Worm (Caenorhabditis elegans): ENCODE data around the gene F53A9.6.

The F53A9.6 gene

DNA sequence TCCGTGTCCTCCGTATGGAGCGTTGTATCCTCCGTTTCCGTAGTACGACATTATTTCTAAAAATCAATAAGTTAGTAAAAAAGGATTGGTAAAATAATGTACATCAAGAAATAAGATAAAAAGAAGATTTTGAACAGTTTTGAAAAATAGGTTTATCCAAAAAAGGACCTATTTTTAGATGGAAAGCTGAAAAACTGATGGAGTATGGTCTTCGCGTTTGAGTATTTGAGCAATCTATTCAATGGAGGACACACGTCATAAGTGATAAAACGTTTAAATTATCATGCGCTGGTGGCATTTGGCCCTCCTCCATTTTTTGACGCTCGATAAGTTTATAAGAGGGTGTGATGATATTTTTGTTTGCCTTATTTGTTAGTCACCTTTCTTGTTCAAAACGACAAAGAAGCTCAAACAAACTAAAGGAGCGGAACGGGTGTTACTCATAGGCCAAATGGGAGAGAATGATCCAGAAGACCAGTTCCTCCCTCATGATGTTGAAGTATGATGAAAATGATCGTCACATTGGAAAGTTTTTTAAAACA, at the start of gene F53A9.6:
F53A9.6 (minus strand) TSS at position 51 of the 542 bp plus-strand sequence.
- no peak for TF ChIP-seq ets-7 (tag; optimal IDR thresholded peaks at IDR 0.05)
- no peak for TF ChIP-seq F13C5.2 (tag; optimal IDR thresholded peaks at IDR 0.05)
- no peak for TF ChIP-seq scrt-1 (GFP tag; IDR thresholded peaks at IDR 0.05)
- TF ChIP-seq sea-1 (GFP tag; conservative IDR thresholded peaks at IDR 0.05), result no peak
- TF ChIP-seq flt-1 (GFP tag; IDR thresholded peaks at IDR 0.05), result no peak
- TF ChIP-seq pes-1 (GFP tag; IDR thresholded peaks at IDR 0.05), result no peak
- TF ChIP-seq hmg-4 (GFP tag; optimal IDR thresholded peaks at IDR 0.05), result no peak
- no peak for TF ChIP-seq B0310.2 (tag; optimal IDR thresholded peaks at IDR 0.05)
- TF ChIP-seq tra-4 (tag; optimal IDR thresholded peaks at IDR 0.05), result no peak
- no peak for TF ChIP-seq tbx-37 (GFP tag; conservative IDR thresholded peaks at IDR 0.05)
- no peak for TF ChIP-seq tbx-11 (GFP tag; IDR thresholded peaks at IDR 0.05)
- TF ChIP-seq aly-1 (tag; optimal IDR thresholded peaks at IDR 0.05), result no peak
- TF ChIP-seq hnd-1 (tag; optimal IDR thresholded peaks at IDR 0.05), result no peak
- no peak for TF ChIP-seq ceh-13 (GFP tag; optimal IDR thresholded peaks at IDR 0.05)
- no peak for TF ChIP-seq hmbx-1 (tag; optimal IDR thresholded peaks at IDR 0.05)

DNA sequence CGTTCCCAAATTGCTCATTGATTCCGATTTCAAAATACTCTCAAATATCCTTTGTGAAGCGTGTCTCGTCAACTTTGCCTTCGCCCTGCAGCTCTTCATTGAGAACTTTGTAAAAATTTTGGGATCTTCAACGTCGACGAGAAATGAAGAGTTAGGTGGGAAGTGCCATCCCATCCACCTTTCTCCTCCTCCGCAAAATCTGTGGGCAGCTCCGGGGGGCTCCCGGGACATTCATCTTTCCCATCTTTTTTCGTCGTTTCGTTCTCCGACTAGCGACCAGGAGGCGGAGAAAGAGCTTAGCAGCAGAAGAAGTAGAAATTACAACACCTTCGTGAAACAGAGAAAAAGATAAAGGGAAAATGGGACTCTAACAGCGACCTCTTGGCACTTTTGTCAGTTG, 49.3 kb upstream of the F53A9.6 start:
- no peak for TF ChIP-seq hnd-1 (tag; optimal IDR thresholded peaks at IDR 0.05)
- no peak for TF ChIP-seq tbx-37 (GFP tag; conservative IDR thresholded peaks at IDR 0.05)
- TF ChIP-seq pes-1 (GFP tag; IDR thresholded peaks at IDR 0.05), result no peak
- TF ChIP-seq F13C5.2 (tag; optimal IDR thresholded peaks at IDR 0.05), result no peak
- no peak for TF ChIP-seq tbx-11 (GFP tag; IDR thresholded peaks at IDR 0.05)
- TF ChIP-seq ceh-36 (tag; optimal IDR thresholded peaks at IDR 0.05), result no peak

DNA sequence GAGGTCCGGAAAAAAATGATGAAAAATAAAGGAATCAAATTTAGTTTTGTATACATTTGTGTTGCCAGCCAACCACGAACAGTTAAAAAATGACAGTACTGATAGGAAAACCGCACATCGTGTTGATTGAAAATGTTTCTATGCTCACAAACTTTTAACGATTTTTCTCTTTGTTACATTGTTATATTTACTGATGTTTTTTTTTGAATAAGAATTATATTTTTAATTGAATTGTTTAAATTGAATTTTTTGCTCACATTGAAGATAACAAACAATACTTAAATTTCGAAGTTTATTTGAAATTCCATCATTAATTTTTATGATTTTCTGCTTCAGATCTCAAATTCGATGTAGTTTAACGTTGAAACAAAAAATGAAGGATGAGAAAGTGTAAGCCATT, 47.9 kb upstream of the F53A9.6 start, which contains the start of gene M02D8.5:
M02D8.5 (minus strand) TSS at position 101 of the 400 bp plus-strand sequence.
- TF ChIP-seq flt-1 (GFP tag; IDR thresholded peaks at IDR 0.05) (no peak), tbx-37 (GFP tag; conservative IDR thresholded peaks at IDR 0.05) (no peak), F13C5.2 (tag; optimal IDR thresholded peaks at IDR 0.05) (no peak), scrt-1 (GFP tag; IDR thresholded peaks at IDR 0.05) (no peak), ceh-36 (tag; optimal IDR thresholded peaks at IDR 0.05) (no peak), tbx-11 (GFP tag; IDR thresholded peaks at IDR 0.05) (no peak), sea-1 (GFP tag; conservative IDR thresholded peaks at IDR 0.05) (no peak), hmbx-1 (tag; optimal IDR thresholded peaks at IDR 0.05) (no peak), aly-1 (tag; optimal IDR thresholded peaks at IDR 0.05) (no peak), B0310.2 (tag; optimal IDR thresholded peaks at IDR 0.05) (no peak)

DNA sequence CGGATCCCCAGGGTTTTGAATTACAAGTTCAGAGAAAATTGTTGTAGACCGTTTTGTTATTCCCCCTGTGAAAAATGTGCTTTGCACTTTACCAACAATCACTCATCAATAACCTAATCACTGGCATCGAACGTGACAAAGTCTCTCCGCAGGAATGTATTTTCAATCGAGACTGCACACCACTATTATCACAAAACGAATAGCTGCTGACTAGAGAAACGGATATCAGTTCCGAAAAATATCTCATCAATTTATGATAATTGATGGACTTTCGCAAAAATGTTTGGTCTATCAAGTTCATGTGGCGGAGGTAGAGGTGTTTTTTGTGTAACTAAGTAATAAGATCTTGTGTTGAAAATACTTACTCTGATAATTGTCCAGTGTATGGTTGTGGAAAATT, 47.5 kb upstream of the F53A9.6 start:
- TF ChIP-seq tbx-37 (GFP tag; conservative IDR thresholded peaks at IDR 0.05) (no peak), sea-1 (GFP tag; conservative IDR thresholded peaks at IDR 0.05) (no peak), tbx-11 (GFP tag; IDR thresholded peaks at IDR 0.05) (no peak), pes-1 (GFP tag; IDR thresholded peaks at IDR 0.05) (no peak), ceh-36 (tag; optimal IDR thresholded peaks at IDR 0.05) (no peak), hnd-1 (tag; optimal IDR thresholded peaks at IDR 0.05) (no peak), scrt-1 (GFP tag; IDR thresholded peaks at IDR 0.05) (no peak), hmbx-1 (tag; optimal IDR thresholded peaks at IDR 0.05) (no peak), hmg-4 (GFP tag; optimal IDR thresholded peaks at IDR 0.05) (no peak), F13C5.2 (tag; optimal IDR thresholded peaks at IDR 0.05) (no peak), flt-1 (GFP tag; IDR thresholded peaks at IDR 0.05) (no peak), aly-1 (tag; optimal IDR thresholded peaks at IDR 0.05) (no peak), B0310.2 (tag; optimal IDR thresholded peaks at IDR 0.05) (no peak), tra-4 (tag; optimal IDR thresholded peaks at IDR 0.05) (no peak)

DNA sequence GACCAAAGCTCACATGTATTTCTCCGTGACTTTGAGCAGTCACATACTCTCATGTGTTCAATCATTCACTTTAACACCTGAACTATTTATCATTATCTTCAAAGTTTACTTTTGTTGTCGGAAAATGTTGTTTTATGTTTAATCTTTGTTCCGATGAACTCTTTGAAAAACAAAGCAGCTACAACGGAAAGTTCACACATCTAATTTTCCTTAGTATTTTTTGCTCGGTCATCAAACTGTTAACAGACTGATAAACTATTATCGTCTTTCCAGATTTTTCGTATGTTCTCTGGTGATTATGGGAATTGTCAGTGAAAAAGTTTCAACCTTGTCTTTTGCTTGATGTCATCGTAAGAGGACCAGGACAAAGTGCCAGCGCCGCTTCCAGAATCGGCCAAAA, 42.4 kb upstream of the F53A9.6 start:
- TF ChIP-seq tra-4 (tag; optimal IDR thresholded peaks at IDR 0.05), result no peak
- no peak for TF ChIP-seq flt-1 (GFP tag; IDR thresholded peaks at IDR 0.05)
- TF ChIP-seq ama-1 (optimal IDR thresholded peaks at IDR 0.05), result no peak
- no peak for TF ChIP-seq tbx-11 (GFP tag; IDR thresholded peaks at IDR 0.05)
- no peak for TF ChIP-seq hnd-1 (tag; optimal IDR thresholded peaks at IDR 0.05)
- no peak for TF ChIP-seq sea-1 (GFP tag; conservative IDR thresholded peaks at IDR 0.05)
- no peak for TF ChIP-seq pes-1 (GFP tag; IDR thresholded peaks at IDR 0.05)
- no peak for TF ChIP-seq ceh-36 (tag; optimal IDR thresholded peaks at IDR 0.05)
- no peak for TF ChIP-seq hmbx-1 (tag; optimal IDR thresholded peaks at IDR 0.05)
- TF ChIP-seq F13C5.2 (tag; optimal IDR thresholded peaks at IDR 0.05), result no peak
- no peak for TF ChIP-seq ceh-13 (GFP tag; optimal IDR thresholded peaks at IDR 0.05)

DNA sequence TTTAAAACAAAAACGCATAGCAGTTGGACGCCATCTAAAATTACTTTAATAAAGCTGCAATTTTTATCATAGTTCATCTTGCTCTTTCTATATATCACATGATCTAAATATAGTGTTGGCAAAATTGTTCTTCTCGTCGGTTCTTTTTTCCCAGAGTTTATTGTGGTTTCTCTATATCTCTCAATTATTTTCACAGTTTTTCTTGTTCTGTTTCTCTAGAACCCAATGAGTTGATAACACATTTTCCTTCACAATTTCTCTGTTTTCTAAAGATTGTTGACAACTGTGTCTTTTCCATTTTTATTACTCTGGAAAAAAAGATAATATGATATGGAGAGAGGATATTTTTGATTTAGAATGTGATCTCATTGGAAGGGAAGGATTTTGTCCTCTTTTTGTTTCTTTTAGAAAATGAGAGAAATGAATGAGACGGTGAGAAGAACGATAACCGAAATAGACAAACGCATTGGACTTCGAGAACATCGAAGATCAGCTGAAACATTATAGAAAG, 40.7 kb upstream of the F53A9.6 start:
- TF ChIP-seq tbx-11 (GFP tag; IDR thresholded peaks at IDR 0.05) (no peak), hmbx-1 (tag; optimal IDR thresholded peaks at IDR 0.05) (no peak), tra-4 (tag; optimal IDR thresholded peaks at IDR 0.05) (no peak), F13C5.2 (tag; optimal IDR thresholded peaks at IDR 0.05) (no peak), sea-1 (GFP tag; conservative IDR thresholded peaks at IDR 0.05) (no peak), hnd-1 (tag; optimal IDR thresholded peaks at IDR 0.05) (no peak), tbx-37 (GFP tag; conservative IDR thresholded peaks at IDR 0.05) (no peak), ceh-36 (tag; optimal IDR thresholded peaks at IDR 0.05) (no peak)

DNA sequence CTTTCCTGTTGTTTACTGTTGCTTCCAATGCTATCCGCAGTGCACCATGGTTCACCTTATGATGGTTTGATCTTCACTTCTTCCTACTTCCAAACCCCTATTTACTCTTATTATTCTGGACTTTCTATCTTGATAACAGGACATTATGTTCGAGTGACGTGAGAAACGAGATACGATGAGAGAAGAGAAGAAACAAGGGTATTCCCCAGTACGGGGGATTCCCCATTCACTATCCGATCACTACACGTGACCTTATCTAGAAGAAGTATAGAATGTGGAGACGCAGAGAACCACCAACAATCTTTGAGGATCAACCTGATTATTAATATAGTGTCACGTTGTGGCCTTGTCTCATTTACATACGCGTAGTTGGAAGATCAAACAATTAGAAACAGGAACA, 38.9 kb upstream of the F53A9.6 start:
- TF ChIP-seq tbx-11 (GFP tag; IDR thresholded peaks at IDR 0.05) (no peak), sea-1 (GFP tag; conservative IDR thresholded peaks at IDR 0.05) (no peak), ets-7 (tag; optimal IDR thresholded peaks at IDR 0.05) (no peak), tra-4 (tag; optimal IDR thresholded peaks at IDR 0.05) (no peak), flt-1 (GFP tag; IDR thresholded peaks at IDR 0.05) (no peak), pes-1 (GFP tag; IDR thresholded peaks at IDR 0.05) (no peak), hnd-1 (tag; optimal IDR thresholded peaks at IDR 0.05) (no peak), F13C5.2 (tag; optimal IDR thresholded peaks at IDR 0.05) (no peak), ceh-36 (tag; optimal IDR thresholded peaks at IDR 0.05) (no peak), scrt-1 (GFP tag; IDR thresholded peaks at IDR 0.05) (no peak), ama-1 (optimal IDR thresholded peaks at IDR 0.05) (no peak), ceh-13 (GFP tag; optimal IDR thresholded peaks at IDR 0.05) (no peak), tbx-37 (GFP tag; conservative IDR thresholded peaks at IDR 0.05) (no peak), hmbx-1 (tag; optimal IDR thresholded peaks at IDR 0.05) (no peak), hmg-4 (GFP tag; optimal IDR thresholded peaks at IDR 0.05) (no peak), aly-1 (tag; optimal IDR thresholded peaks at IDR 0.05) (no peak), B0310.2 (tag; optimal IDR thresholded peaks at IDR 0.05) (no peak)

Measured in whole organism, early embryonic.